Worm (Caenorhabditis elegans): ENCODE data around the gene srg-56.

ce11 chrV:2763105-2763504, 25.0 kb upstream of the srg-56 start, which contains the start of gene R05D8.7:
- TF ChIP-seq ama-1 (optimal IDR thresholded peaks at IDR 0.05) (no peak), ama-1 (GFP tag; optimal IDR thresholded peaks at IDR 0.05) (no peak), F37B4.10 (GFP tag; IDR thresholded peaks at IDR 0.05) (no peak), unc-130 (GFP tag; optimal IDR thresholded peaks at IDR 0.05) (no peak), B0035.1 (tag; optimal IDR thresholded peaks at IDR 0.05) (no peak), egrh-3 (GFP tag; IDR thresholded peaks at IDR 0.05) (no peak), attf-5 (GFP tag; optimal IDR thresholded peaks at IDR 0.05) (no peak), mes-4 (tag; optimal IDR thresholded peaks at IDR 0.05) (no peak), dox-1 (GFP tag; IDR thresholded peaks at IDR 0.05) (no peak), bed-2 (GFP tag; IDR thresholded peaks at IDR 0.05) (no peak), ekl-4 (GFP tag; IDR thresholded peaks at IDR 0.05) (no peak)
